Fruit fly (Drosophila melanogaster) whole organism, embryonic: ENCODE results near the gene CG12310.

Experiments
- B-H1 ChIP-seq: fragments of 200-800 bp; sonication (Bioruptor generic); IDR thresholded peaks from 3 replicates; pipeline ENCODE4 v1.3.6; 2022; ENCODE audit warnings: missing biosample characterization, missing genetic modification characterization
- CG10979 ChIP-seq: fragments of 200-800 bp; sonication (Bioruptor generic); optimal IDR thresholded peaks from 2 replicates; lab custom pipeline; 2018; ENCODE audit warnings: missing biosample characterization, mild to moderate bottlenecking, missing genetic modification characterization, moderate library complexity
- CG14441 ChIP-seq: fragments of 200-800 bp; sonication (Bioruptor generic); IDR thresholded peaks from 2 replicates; pipeline ENCODE4 v1.3.6; 2022; ENCODE audit warnings: missing biosample characterization, missing genetic modification characterization
- CG15514 ChIP-seq: fragments of 200-800 bp; sonication (Bioruptor generic); optimal IDR thresholded peaks from 3 replicates; lab custom pipeline; 2017; ENCODE audit warnings: missing biosample characterization, missing genetic modification characterization, mild to moderate bottlenecking, moderate library complexity, missing genetic modification reagents
- CG16813 ChIP-seq: fragments of 200-800 bp; sonication (Bioruptor generic); IDR thresholded peaks from 3 replicates; pipeline ENCODE4 v1.3.6; 2022; ENCODE audit warnings: missing biosample characterization, missing genetic modification characterization; ENCODE audit not compliant: partially characterized antibody
- CG18619 ChIP-seq: fragments of 200-800 bp; sonication (Bioruptor generic); optimal IDR thresholded peaks from 3 replicates; lab custom pipeline; 2017; ENCODE audit warnings: missing biosample characterization, mild to moderate bottlenecking, missing genetic modification characterization
- CG2678 ChIP-seq: fragments of 200-800 bp; sonication (Bioruptor generic); optimal IDR thresholded peaks from 3 replicates; lab custom pipeline; 2019; ENCODE audit warnings: missing biosample characterization, mild to moderate bottlenecking, missing genetic modification characterization, moderate library complexity
- CG34422 ChIP-seq: fragments of 200-800 bp; sonication (Bioruptor generic); IDR thresholded peaks from 3 replicates; pipeline ENCODE4 v1.3.6; 2022; ENCODE audit warnings: missing biosample characterization, missing genetic modification characterization
- CG4707 ChIP-seq: fragments of 200-800 bp; sonication (Bioruptor generic); optimal IDR thresholded peaks from 2 replicates; lab custom pipeline; 2018; ENCODE audit warnings: missing biosample characterization, mild to moderate bottlenecking, missing genetic modification characterization, moderate library complexity
- CG6254 ChIP-seq: fragments of 200-800 bp; sonication (Bioruptor generic); optimal IDR thresholded peaks from 3 replicates; lab custom pipeline; 2017; ENCODE audit warnings: mild to moderate bottlenecking, missing biosample characterization, missing genetic modification reagents, missing genetic modification characterization
- CG6654 ChIP-seq: fragments of 200-800 bp; sonication (Bioruptor generic); optimal IDR thresholded peaks from 2 replicates; lab custom pipeline; 2017; ENCODE audit warnings: missing biosample characterization, mild to moderate bottlenecking, missing genetic modification characterization
- CG8281 ChIP-seq: fragments of 200-800 bp; sonication (Bioruptor generic); optimal IDR thresholded peaks from 2 replicates; lab custom pipeline; 2018; ENCODE audit warnings: missing biosample characterization, mild to moderate bottlenecking, missing genetic modification characterization, moderate library complexity
- CG8359 ChIP-seq: fragments of 200-800 bp; sonication (Bioruptor generic); optimal IDR thresholded peaks from 2 replicates; lab custom pipeline; 2017; ENCODE audit warnings: missing biosample characterization, mild to moderate bottlenecking, missing genetic modification characterization, borderline replicate concordance
- CG9437 ChIP-seq: fragments of 200-800 bp; sonication (Bioruptor generic); optimal IDR thresholded peaks from 2 replicates; lab custom pipeline; 2018; ENCODE audit warnings: missing biosample characterization, mild to moderate bottlenecking, missing genetic modification characterization
- Chrac-16 ChIP-seq: fragments of 200-800 bp; sonication (Bioruptor generic); optimal IDR thresholded peaks from 3 replicates; lab custom pipeline; 2016; ENCODE audit warnings: missing biosample characterization, missing genetic modification characterization
- CoRest ChIP-seq: fragments of 200-800 bp; sonication (Bioruptor generic); optimal IDR thresholded peaks from 3 replicates; lab custom pipeline; 2018; ENCODE audit warnings: missing biosample characterization, mild to moderate bottlenecking, missing genetic modification characterization, moderate library complexity
- Doc2 ChIP-seq: fragments of 200-800 bp; sonication (Bioruptor generic); IDR thresholded peaks from 2 replicates; pipeline ENCODE4 v1.3.6; 2022; ENCODE audit warnings: missing biosample characterization, missing genetic modification characterization
- Drgx ChIP-seq: fragments of 200-800 bp; sonication (Bioruptor generic); IDR thresholded peaks from 2 replicates; pipeline ENCODE4 v1.3.6; 2022; ENCODE audit warnings: missing biosample characterization, missing genetic modification characterization
- E2f1 ChIP-seq: fragments of 200-800 bp; sonication (Bioruptor generic); IDR thresholded peaks from 2 replicates; pipeline ENCODE4 v1.3.6; 2022; ENCODE audit warnings: missing biosample characterization, missing genetic modification characterization
- H15 ChIP-seq: fragments of 200-800 bp; sonication (Bioruptor generic); IDR thresholded peaks from 3 replicates; pipeline ENCODE4 v1.3.6; 2022; ENCODE audit warnings: missing biosample characterization, missing genetic modification characterization
- HLHmδ ChIP-seq: fragments of 200-800 bp; sonication (Bioruptor generic); optimal IDR thresholded peaks from 2 replicates; lab custom pipeline; 2018; ENCODE audit warnings: missing biosample characterization, mild to moderate bottlenecking, missing genetic modification characterization, moderate library complexity
- Hmr ChIP-seq: fragments of 200-800 bp; sonication (Bioruptor generic); optimal IDR thresholded peaks from 3 replicates; lab custom pipeline; 2017; ENCODE audit warnings: mild to moderate bottlenecking, missing biosample characterization, missing genetic modification reagents, missing genetic modification characterization
- Med ChIP-seq: fragments of 200-800 bp; sonication (Bioruptor generic); peaks from one replicate; lab custom pipeline; 2016; ENCODE audit warnings: missing biosample characterization, missing genetic modification characterization, mild to moderate bottlenecking, inconsistent platforms, moderate library complexity
- Ptx1 ChIP-seq: fragments of 200-800 bp; sonication (Bioruptor generic); IDR thresholded peaks from 2 replicates; pipeline ENCODE4 v1.3.6; 2022; ENCODE audit warnings: missing biosample characterization, missing genetic modification characterization
- Six4 ChIP-seq: fragments of 200-800 bp; sonication (Bioruptor generic); optimal IDR thresholded peaks from 2 replicates; lab custom pipeline; 2016; ENCODE audit warnings: missing biosample characterization, missing genetic modification characterization
- Sox100B ChIP-seq: fragments of 200-800 bp; sonication (Bioruptor generic); optimal IDR thresholded peaks from 3 replicates; lab custom pipeline; 2018; ENCODE audit warnings: missing biosample characterization, mild to moderate bottlenecking, missing genetic modification characterization
- Ssrp ChIP-seq: fragments of 200-800 bp; sonication (Bioruptor generic); optimal IDR thresholded peaks from 2 replicates; lab custom pipeline; 2018; ENCODE audit warnings: missing biosample characterization, mild to moderate bottlenecking, missing genetic modification characterization, moderate library complexity
- Taf1 ChIP-seq: fragments of 200-800 bp; sonication (Bioruptor generic); IDR thresholded peaks from 2 replicates; pipeline ENCODE4 v1.3.6; 2022; ENCODE audit warnings: missing biosample characterization, missing genetic modification characterization
- ase ChIP-seq: fragments of 200-800 bp; sonication (Bioruptor generic); IDR thresholded peaks from 3 replicates; pipeline ENCODE4 v1.3.6; 2022; ENCODE audit warnings: missing biosample characterization, missing genetic modification characterization
- bsh ChIP-seq, 2 experiments: fragments of 200-800 bp; sonication (Bioruptor generic); optimal IDR thresholded peaks; 2 replicates each; lab custom pipeline; 2017 to 2018; ENCODE audit warnings: mild to moderate bottlenecking in 2 of 2, missing biosample characterization in 2 of 2, missing genetic modification characterization in 2 of 2, moderate library complexity in 1 of 2
- ci ChIP-seq: fragments of 200-800 bp; sonication (Bioruptor generic); IDR thresholded peaks from 3 replicates; pipeline ENCODE4 v1.3.6; 2022; ENCODE audit warnings: missing biosample characterization, missing genetic modification characterization
- dan ChIP-seq: fragments of 200-800 bp; sonication (Bioruptor generic); IDR thresholded peaks from 2 replicates; pipeline ENCODE4 v1.3.6; 2022; ENCODE audit warnings: missing biosample characterization, missing genetic modification characterization
- disco-r ChIP-seq: fragments of 200-800 bp; sonication (Bioruptor generic); optimal IDR thresholded peaks from 2 replicates; lab custom pipeline; 2016; ENCODE audit warnings: missing biosample characterization, missing genetic modification characterization
- en ChIP-seq: fragments of 200-800 bp; sonication (Bioruptor generic); optimal IDR thresholded peaks from 2 replicates; lab custom pipeline; 2016; ENCODE audit warnings: missing biosample characterization, missing genetic modification characterization
- eve ChIP-seq, 2 experiments: fragments of >200 bp; optimal IDR thresholded peaks; 2 replicates each; lab custom pipeline; 2017; ENCODE audit warnings: missing biosample characterization in 2 of 2, missing genetic modification characterization in 2 of 2
- ewg ChIP-seq: fragments of 200-800 bp; sonication (Bioruptor generic); optimal IDR thresholded peaks from 3 replicates; lab custom pipeline; 2017; ENCODE audit warnings: mild to moderate bottlenecking, missing biosample characterization, missing genetic modification reagents, missing genetic modification characterization
- eyg ChIP-seq: fragments of 200-800 bp; sonication (Bioruptor generic); optimal IDR thresholded peaks from 3 replicates; lab custom pipeline; 2016; ENCODE audit warnings: missing biosample characterization, missing genetic modification characterization
- hb ChIP-seq: fragments of 200-800 bp; sonication (Bioruptor generic); IDR thresholded peaks from 3 replicates; pipeline ENCODE4 v1.3.6; 2022; ENCODE audit warnings: missing biosample characterization, missing genetic modification characterization; ENCODE audit not compliant: partially characterized antibody
- klu ChIP-seq: fragments of 200-800 bp; sonication (Bioruptor generic); IDR thresholded peaks from 2 replicates; pipeline ENCODE4 v1.3.6; 2022; ENCODE audit warnings: missing biosample characterization, missing genetic modification characterization
- knrl ChIP-seq: fragments of 200-800 bp; sonication (Bioruptor generic); IDR thresholded peaks from 3 replicates; pipeline ENCODE4 v1.3.6; 2022; ENCODE audit warnings: missing biosample characterization, missing genetic modification characterization; ENCODE audit not compliant: partially characterized antibody
- nau ChIP-seq: fragments of 200-800 bp; sonication (Bioruptor generic); optimal IDR thresholded peaks from 3 replicates; lab custom pipeline; 2017; ENCODE audit warnings: missing biosample characterization, mild to moderate bottlenecking, missing genetic modification characterization, missing genetic modification reagents
- org-1 ChIP-seq: fragments of 200-800 bp; sonication (Bioruptor generic); optimal IDR thresholded peaks from 2 replicates; lab custom pipeline; 2017; ENCODE audit warnings: missing biosample characterization, missing genetic modification characterization
- psq ChIP-seq: fragments of 200-800 bp; sonication (Bioruptor generic); optimal IDR thresholded peaks from 2 replicates; lab custom pipeline; 2017; ENCODE audit warnings: missing biosample characterization, missing genetic modification characterization
- scrt ChIP-seq: fragments of 200-800 bp; sonication (Bioruptor generic); optimal IDR thresholded peaks from 2 replicates; lab custom pipeline; 2018; ENCODE audit warnings: missing biosample characterization, mild to moderate bottlenecking, missing genetic modification characterization, moderate library complexity
- sens ChIP-seq: fragments of 200-800 bp; sonication (Bioruptor generic); peaks from one replicate; lab custom pipeline; 2016; ENCODE audit warnings: missing biosample characterization, missing genetic modification characterization
- seq ChIP-seq: fragments of 200-800 bp; sonication (Bioruptor generic); IDR thresholded peaks from 2 replicates; pipeline ENCODE4 v1.3.6; 2022; ENCODE audit warnings: missing biosample characterization, missing genetic modification characterization
- sisA ChIP-seq: fragments of 200-800 bp; sonication (Bioruptor generic); IDR thresholded peaks from 2 replicates; pipeline ENCODE4 v1.3.6; 2022; ENCODE audit warnings: missing biosample characterization, missing genetic modification characterization
- slp2 ChIP-seq: fragments of 200-800 bp; sonication (Bioruptor generic); optimal IDR thresholded peaks from 2 replicates; lab custom pipeline; 2016; ENCODE audit warnings: missing biosample characterization, missing genetic modification characterization
- wek ChIP-seq: fragments of 200-800 bp; sonication (Bioruptor generic); optimal IDR thresholded peaks from 3 replicates; lab custom pipeline; 2018; ENCODE audit warnings: missing biosample characterization, mild to moderate bottlenecking, missing genetic modification characterization, moderate library complexity

Gene CG12310

dm6 chr3L:15011638-15012335 lies 38.8 kb downstream of the CG12310 start (continued):
- TF ChIP-seq scrt (GFP tag; lab: Kevin White, UChicago) (peak; percentile 60), CG34422 (GFP tag; lab: Robert Waterston, UW) (peak; percentile 57; the same call in 1 of the 3 replicates), CG16813 (GFP tag; lab: Robert Waterston, UW) (no peak), en (GFP tag; lab: Kevin White, UChicago) (peak; percentile 38), Ssrp (tag; lab: Kevin White, UChicago) (peak; percentile 80), CoRest (tag; lab: Kevin White, UChicago) (peak; percentile 85), CG4707 (peak; percentile 49), CG6654 (GFP tag; lab: Kevin White, UChicago) (peak; percentile 13), Chrac-16 (GFP tag; lab: Kevin White, UChicago) (peak; percentile 47), Hmr (GFP tag; lab: Kevin White, UChicago) (peak; percentile 62), CG8281 (tag; lab: Kevin White, UChicago) (peak; percentile 47), HLHmδ (GFP tag; lab: Kevin White, UChicago) (no peak), Med (GFP tag; lab: Kevin White, UChicago) (peak; percentile 82), Six4 (GFP tag; lab: Kevin White, UChicago) (peak; percentile 66), CG9437 (peak; percentile 69), CG8359 (GFP tag; lab: Kevin White, UChicago) (peak; percentile 14), CG15514 (GFP tag; lab: Kevin White, UChicago) (peak; percentile 38), eve (GFP tag; optimal IDR thresholded peaks at IDR 0.05; lab: Kevin White, UChicago) (peak in 1 of 2 experiments; percentile 88), CG18619 (GFP tag; lab: Kevin White, UChicago) (peak; percentile 46), ci (GFP tag; lab: Robert Waterston, UW) (peak; percentile 86), Sox100B (GFP tag; lab: Kevin White, UChicago) (peak; percentile 80), CG10979 (tag; lab: Kevin White, UChicago) (peak; percentile 78), hb (GFP tag; lab: Robert Waterston, UW) (no peak), nau (peak; percentile 25), ewg (GFP tag; lab: Kevin White, UChicago) (peak; percentile 32), Taf1 (peak; percentile 55; the same call in 1 of the 2 replicates), CG2678 (peak; percentile 87), wek (GFP tag; lab: Kevin White, UChicago) (no peak), sens (GFP tag; lab: Kevin White, UChicago) (peak; percentile 90), psq (GFP tag; lab: Kevin White, UChicago) (peak; percentile 39), bsh (GFP tag; optimal IDR thresholded peaks at IDR 0.05; lab: Kevin White, UChicago) (peak; percentile 42 to 85), dan (GFP tag; lab: Robert Waterston, UW) (no peak), ase (GFP tag; lab: Robert Waterston, UW) (peak; percentile 68; the same call in 1 of the 3 replicates), knrl (GFP tag; lab: Robert Waterston, UW) (no peak), H15 (GFP tag; lab: Robert Waterston, UW) (0 out of 3 replicates have a peak, but pooled peaks have one; percentile 35), Drgx (GFP tag; lab: Robert Waterston, UW) (peak; percentile 83), E2f1 (peak; percentile 62), CG14441 (GFP tag; lab: Robert Waterston, UW) (peak; percentile 76), B-H1 (GFP tag; lab: Robert Waterston, UW) (peak; percentile 49), Ptx1 (GFP tag; lab: Robert Waterston, UW) (peak; percentile 82), eyg (GFP tag; lab: Kevin White, UChicago) (no peak), Doc2 (GFP tag; lab: Robert Waterston, UW) (no peak), CG6254 (GFP tag; lab: Kevin White, UChicago) (peak; percentile 49), org-1 (GFP tag; lab: Kevin White, UChicago) (peak; percentile 62), slp2 (GFP tag; lab: Kevin White, UChicago) (peak; percentile 20), klu (GFP tag; lab: Robert Waterston, UW) (peak; percentile 22; the same call in 1 of the 2 replicates), sisA (GFP tag; lab: Robert Waterston, UW) (peak; percentile 80), disco-r (GFP tag; lab: Kevin White, UChicago) (no peak), seq (GFP tag; lab: Robert Waterston, UW) (peak; percentile 65)
